Fruit fly (Drosophila melanogaster) Kc167 (cell line): ENCODE measurements around the gene CG7514.

Experiments used
- Sin3A ChIP-seq: fragments of >200 bp; optimal IDR thresholded peaks from 2 replicates; lab custom pipeline; 2018; ENCODE audit warnings: missing external identifiers
- ttk ChIP-seq: sonication (Bioruptor generic); optimal IDR thresholded peaks from 2 replicates; lab custom pipeline; 2017; ENCODE audit warnings: missing external identifiers

DNA sequence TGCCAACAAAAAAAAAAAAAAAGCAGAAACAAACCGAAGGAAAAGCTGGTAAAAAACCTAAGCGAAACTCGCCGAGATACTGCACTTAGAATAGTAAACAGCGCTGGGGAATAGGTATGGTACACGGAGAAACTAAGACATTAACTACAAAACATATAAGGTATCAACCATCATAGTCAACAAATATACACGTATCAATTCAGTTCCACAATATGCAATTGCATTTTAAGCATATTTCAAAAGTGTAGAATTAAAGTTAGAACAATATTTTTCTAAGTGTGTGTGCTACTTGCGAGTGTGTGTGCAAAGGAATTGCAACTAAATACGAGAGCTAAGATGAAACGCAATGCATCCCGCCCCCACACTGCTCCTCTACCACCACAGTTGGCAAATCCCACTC lies 19.3 kb upstream of the CG7514 start:
- TF ChIP-seq ttk (no peak), Sin3A (lab: Kevin White, UChicago) (no peak)
